Worm (Caenorhabditis elegans) whole organism, L4/young adult: ENCODE data around the gene T09A5.15.

ENCODE experiments used
- W03F9.2 ChIP-seq: fragments of 150-350 bp; optimal IDR thresholded peaks from 2 replicates; lab custom pipeline; 2014; ENCODE audit warnings: missing biosample characterization, missing genetic modification characterization
- dao-5 ChIP-seq: sonication (generic microtip); optimal IDR thresholded peaks from 2 replicates; lab custom pipeline; 2016; ENCODE audit warnings: missing genotype, missing genetic modification characterization, moderate library complexity, missing compliant biosample characterization
- him-1 ChIP-seq: sonication (generic microtip); optimal IDR thresholded peaks from 2 replicates; lab custom pipeline; 2016; ENCODE audit warnings: missing genotype, missing genetic modification reagents, missing genetic modification characterization, missing compliant biosample characterization

- TF ChIP-seq dao-5 (tag; lab: Kevin White, UChicago): no peak
- TF ChIP-seq him-1: no peak
- no peak for TF ChIP-seq W03F9.2 (tag; lab: Kevin White, UChicago)
Measured at ce11 chrII:7851480-7851879, 6.3 kb upstream of the T09A5.15 start.
